Worm (Caenorhabditis elegans): ENCODE data around the gene str-116.

Gene str-116

DNA sequence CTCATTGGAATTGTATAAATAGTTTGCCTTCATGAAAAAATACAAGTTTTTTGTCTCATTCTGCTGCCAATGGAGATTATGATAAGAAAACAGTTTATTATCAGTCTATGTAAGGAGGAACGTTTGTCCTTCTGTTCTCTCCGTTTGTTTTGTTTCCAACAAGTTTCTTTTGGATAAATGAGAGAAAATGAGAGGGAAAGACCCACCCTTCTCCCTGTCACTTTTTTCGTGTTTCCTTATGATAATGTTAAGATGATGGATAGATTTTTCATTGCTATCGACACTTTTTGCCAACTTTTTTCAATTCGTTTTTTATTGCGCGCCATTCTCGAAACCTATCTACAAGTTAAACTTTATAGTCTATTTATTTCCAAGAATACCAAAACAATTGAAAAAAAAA is 35.6 kb upstream of the str-116 start:
- no peak for TF ChIP-seq unc-62 (GFP tag; optimal IDR thresholded peaks at IDR 0.05)
- peak; percentile 30 for TF ChIP-seq nhr-43 (tag; optimal IDR thresholded peaks at IDR 0.05; ENCODE audit: poor library complexity, severe bottlenecking)

DNA sequence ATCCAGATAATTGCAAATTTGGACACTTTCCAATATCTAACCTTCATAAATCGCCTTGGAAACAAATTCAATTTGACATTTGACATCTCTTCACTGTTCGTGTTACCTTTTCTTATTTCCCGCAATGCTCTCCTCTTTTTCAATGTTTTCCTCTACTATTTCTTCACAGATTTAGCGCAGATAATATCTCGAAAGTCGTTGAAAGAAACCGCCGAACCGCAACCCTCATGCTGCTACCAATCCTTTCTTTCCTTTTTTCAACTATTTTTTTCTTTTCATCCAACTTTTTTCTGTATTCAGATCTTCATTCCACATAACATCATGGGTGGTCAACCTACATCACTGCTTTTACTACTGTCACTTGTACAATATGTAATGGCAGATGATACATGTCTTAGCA is 32.4 kb upstream of the str-116 start, which contains the start of gene T19B10.5:
T19B10.5 (plus strand) TSS at position 301 of the 400 bp plus-strand sequence.
- TF ChIP-seq R02D3.7 (tag; optimal IDR thresholded peaks at IDR 0.05) (no peak), hmg-11 (tag; optimal IDR thresholded peaks at IDR 0.05) (no peak), nfya-1 (tag; optimal IDR thresholded peaks at IDR 0.05; ENCODE audit: insufficient read depth) (no peak), mml-1 (tag; optimal IDR thresholded peaks at IDR 0.05) (no peak), egl-5 (tag; optimal IDR thresholded peaks at IDR 0.05) (no peak), eor-1 (tag; optimal IDR thresholded peaks at IDR 0.05) (no peak)

DNA sequence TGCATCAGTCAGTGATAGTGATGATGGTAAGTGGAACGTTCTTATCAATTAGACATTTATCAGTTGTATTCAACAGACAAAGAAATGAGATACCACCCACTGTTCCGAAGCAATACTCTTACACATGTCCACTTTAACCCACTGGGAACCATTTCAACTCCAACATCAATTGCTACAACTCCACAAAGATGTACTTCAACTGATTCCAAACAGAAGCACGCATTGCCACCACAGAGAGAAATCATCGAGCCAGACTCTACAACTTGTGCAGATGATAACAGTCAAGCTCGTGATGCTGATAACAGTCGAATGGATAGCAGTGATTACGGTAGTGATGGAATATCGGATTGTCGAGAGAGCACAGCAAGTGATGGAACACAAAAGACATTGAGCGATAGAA is 30.9 kb upstream of the str-116 start:
- TF ChIP-seq nfya-1 (tag; optimal IDR thresholded peaks at IDR 0.05; ENCODE audit: insufficient read depth) (no peak), lin-15B (tag; optimal IDR thresholded peaks at IDR 0.05) (no peak), lsy-12 (tag; optimal IDR thresholded peaks at IDR 0.05) (no peak), elt-2 (tag; optimal IDR thresholded peaks at IDR 0.05) (peak; percentile 98), mdl-1 (tag; optimal IDR thresholded peaks at IDR 0.05) (no peak), elt-3 (tag; optimal IDR thresholded peaks at IDR 0.05) (no peak), nhr-67 (tag; optimal IDR thresholded peaks at IDR 0.05) (no peak), pqm-1 (tag; optimal IDR thresholded peaks at IDR 0.05) (peak; percentile 52), nhr-11 (tag; optimal IDR thresholded peaks at IDR 0.05) (no peak), nhr-76 (tag; optimal IDR thresholded peaks at IDR 0.05) (no peak), nhr-28 (tag; optimal IDR thresholded peaks at IDR 0.05) (no peak)

DNA sequence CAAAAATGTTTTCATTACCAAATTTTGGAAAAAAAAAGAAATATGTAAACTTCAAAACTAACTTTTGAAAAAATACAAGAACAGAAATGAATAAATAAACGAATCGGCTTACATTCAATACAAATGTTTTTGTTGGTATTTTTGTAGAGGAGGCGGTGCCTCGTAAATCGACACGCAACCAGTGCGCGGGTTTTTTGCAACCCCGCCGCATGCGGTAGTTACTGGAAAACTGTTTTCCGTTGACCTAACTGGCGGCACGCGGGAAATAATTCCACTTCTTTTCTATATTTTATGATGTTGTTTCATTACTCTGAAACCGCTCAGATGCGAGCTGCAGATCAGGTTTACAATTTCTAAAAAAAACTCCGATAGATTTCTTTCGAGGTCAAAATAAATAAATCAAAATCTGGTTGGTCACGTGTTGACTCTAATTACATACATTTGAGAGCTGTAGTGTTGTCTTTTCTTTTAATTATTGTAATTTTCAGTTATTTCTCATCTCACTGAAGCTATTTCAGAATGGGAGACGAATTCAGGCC is 27.5 kb upstream of the str-116 start, which contains the start of the genes dvc-1 and ima-1:
dvc-1 (minus strand) TSS at position 145 of the 539 bp plus-strand sequence.
ima-1 (plus strand) TSS at position 489 of the 539 bp plus-strand sequence.
- no peak for TF ChIP-seq daf-12 (tag; optimal IDR thresholded peaks at IDR 0.05)
- TF ChIP-seq ceh-82 (tag; optimal IDR thresholded peaks at IDR 0.05), result peak; percentile 61
- peak; percentile 60 for TF ChIP-seq snpc-4 (tag; optimal IDR thresholded peaks at IDR 0.05)
- TF ChIP-seq ceh-28 (tag; optimal IDR thresholded peaks at IDR 0.05), result no peak
- peak; percentile 47 for TF ChIP-seq nhr-23 (tag; optimal IDR thresholded peaks at IDR 0.05)
- no peak for TF ChIP-seq zag-1 (tag; optimal IDR thresholded peaks at IDR 0.05)
- no peak for TF ChIP-seq ztf-4 (tag; optimal IDR thresholded peaks at IDR 0.05)
- TF ChIP-seq nhr-77 (tag; optimal IDR thresholded peaks at IDR 0.05), result no peak
- no peak for TF ChIP-seq nhr-28 (tag; optimal IDR thresholded peaks at IDR 0.05)
- no peak for TF ChIP-seq nhr-11 (tag; optimal IDR thresholded peaks at IDR 0.05)
- no peak for TF ChIP-seq lsy-12 (tag; optimal IDR thresholded peaks at IDR 0.05)
- no peak for TF ChIP-seq fkh-10 (GFP tag; optimal IDR thresholded peaks at IDR 0.05)
- TF ChIP-seq fos-1 (tag; optimal IDR thresholded peaks at IDR 0.05), result no peak
- peak; percentile 52 for TF ChIP-seq nhr-25 (tag; optimal IDR thresholded peaks at IDR 0.05)
- peak; percentile 57 for TF ChIP-seq lin-39 (tag; optimal IDR thresholded peaks at IDR 0.05)
- no peak for TF ChIP-seq egl-5 (tag; optimal IDR thresholded peaks at IDR 0.05)
- TF ChIP-seq nhr-67 (tag; optimal IDR thresholded peaks at IDR 0.05), result no peak
- TF ChIP-seq skn-1 (tag; optimal IDR thresholded peaks at IDR 0.05), result no peak
- TF ChIP-seq unc-39 (tag; optimal IDR thresholded peaks at IDR 0.05), result no peak
- no peak for TF ChIP-seq mdl-1 (tag; optimal IDR thresholded peaks at IDR 0.05)
- TF ChIP-seq ama-1 (optimal IDR thresholded peaks at IDR 0.05), result no peak
- no peak for TF ChIP-seq eor-1 (tag; optimal IDR thresholded peaks at IDR 0.05)
- TF ChIP-seq tbx-2 (tag; optimal IDR thresholded peaks at IDR 0.05), result no peak
- TF ChIP-seq elt-1 (tag; optimal IDR thresholded peaks at IDR 0.05), result no peak
- TF ChIP-seq ZK546.5 (tag; optimal IDR thresholded peaks at IDR 0.05), result no peak
- TF ChIP-seq mml-1 (tag; optimal IDR thresholded peaks at IDR 0.05), result no peak
- peak; percentile 53 for TF ChIP-seq elt-2 (tag; optimal IDR thresholded peaks at IDR 0.05)
- TF ChIP-seq R02D3.7 (tag; optimal IDR thresholded peaks at IDR 0.05), result peak; percentile 98
- TF ChIP-seq egl-27 (tag; optimal IDR thresholded peaks at IDR 0.05), result no peak
- no peak for TF ChIP-seq elt-3 (tag; optimal IDR thresholded peaks at IDR 0.05)
- TF ChIP-seq nhr-76 (tag; optimal IDR thresholded peaks at IDR 0.05), result no peak
- TF ChIP-seq hmg-11 (tag; optimal IDR thresholded peaks at IDR 0.05), result no peak
- peak; percentile 67 for TF ChIP-seq pha-4 (tag; optimal IDR thresholded peaks at IDR 0.05)
- TF ChIP-seq unc-62 (GFP tag; optimal IDR thresholded peaks at IDR 0.05), result no peak
- no peak for TF ChIP-seq jun-1 (tag; optimal IDR thresholded peaks at IDR 0.05)
- TF ChIP-seq lin-15B (tag; optimal IDR thresholded peaks at IDR 0.05), result peak; percentile 55
- TF ChIP-seq pqm-1 (tag; optimal IDR thresholded peaks at IDR 0.05), result no peak
- no peak for TF ChIP-seq nfya-1 (tag; optimal IDR thresholded peaks at IDR 0.05; ENCODE audit: insufficient read depth)
- TF ChIP-seq nhr-12 (tag; optimal IDR thresholded peaks at IDR 0.05), result no peak
- no peak for TF ChIP-seq sea-2 (GFP tag; optimal IDR thresholded peaks at IDR 0.05)
- no peak for TF ChIP-seq ztf-11 (tag; optimal IDR thresholded peaks at IDR 0.05)
- no peak for TF ChIP-seq fkh-2 (tag; optimal IDR thresholded peaks at IDR 0.05)
- no peak for TF ChIP-seq ceh-9 (tag; optimal IDR thresholded peaks at IDR 0.05)
- TF ChIP-seq ceh-16 (tag; optimal IDR thresholded peaks at IDR 0.05), result no peak
- no peak for TF ChIP-seq aly-2 (tag; optimal IDR thresholded peaks at IDR 0.05)

Data from whole organism, L3 larva.